Worm (Caenorhabditis elegans) whole organism, early embryonic: ENCODE results near the gene glr-4.

Experiments
- B0310.2 ChIP-seq: sonication (generic microtip); optimal IDR thresholded peaks from 2 replicates; lab custom pipeline; 2016; ENCODE audit warnings: mild to moderate bottlenecking, missing genetic modification characterization, missing compliant biosample characterization
- F13C5.2 ChIP-seq: sonication (generic microtip); optimal IDR thresholded peaks from 2 replicates; lab custom pipeline; 2017; ENCODE audit warnings: mild to moderate bottlenecking, missing genetic modification characterization, inconsistent platforms, missing compliant biosample characterization
- aly-1 ChIP-seq: sonication (generic microtip); optimal IDR thresholded peaks from 2 replicates; lab custom pipeline; 2016; ENCODE audit warnings: missing genetic modification characterization, missing compliant biosample characterization
- ama-1 ChIP-seq: fragments of 150-350 bp; optimal IDR thresholded peaks from 2 replicates; lab custom pipeline; 2014
- ceh-13 ChIP-seq: fragments of 200-800 bp; sonication (Bioruptor generic); optimal IDR thresholded peaks from 2 replicates; lab custom pipeline; 2018; ENCODE audit warnings: mild to moderate bottlenecking, missing genetic modification characterization, missing compliant biosample characterization
- ceh-36 ChIP-seq: sonication (generic microtip); optimal IDR thresholded peaks from 2 replicates; lab custom pipeline; 2016; ENCODE audit warnings: missing genetic modification characterization, inconsistent platforms, missing compliant biosample characterization
- ets-7 ChIP-seq: sonication (generic microtip); optimal IDR thresholded peaks from 2 replicates; lab custom pipeline; 2016; ENCODE audit warnings: missing genotype, missing genetic modification characterization, missing compliant biosample characterization
- flt-1 ChIP-seq: fragments of 200-800 bp; sonication (Bioruptor generic); IDR thresholded peaks from 2 replicates; pipeline ENCODE4 v1.3.6; 2022; ENCODE audit warnings: missing genetic modification characterization, missing compliant biosample characterization
- hmbx-1 ChIP-seq: sonication (generic microtip); optimal IDR thresholded peaks from 2 replicates; lab custom pipeline; 2016; ENCODE audit warnings: mild to moderate bottlenecking, missing genetic modification characterization, missing compliant biosample characterization
- hmg-4 ChIP-seq: fragments of 200-800 bp; sonication (Bioruptor generic); optimal IDR thresholded peaks from 2 replicates; lab custom pipeline; 2018; ENCODE audit warnings: mild to moderate bottlenecking, missing genetic modification characterization, missing compliant biosample characterization
- hnd-1 ChIP-seq: sonication (generic microtip); optimal IDR thresholded peaks from 2 replicates; lab custom pipeline; 2016; ENCODE audit warnings: missing genetic modification characterization, missing compliant biosample characterization
- pes-1 ChIP-seq: fragments of 200-800 bp; sonication (Bioruptor generic); IDR thresholded peaks from 2 replicates; pipeline ENCODE4 v1.3.6; 2022; ENCODE audit warnings: missing genetic modification reagents, missing genetic modification characterization, missing compliant biosample characterization
- scrt-1 ChIP-seq: fragments of 200-800 bp; sonication (Bioruptor generic); IDR thresholded peaks from 2 replicates; pipeline ENCODE4 v1.3.6; 2022; ENCODE audit warnings: missing genetic modification characterization, missing compliant biosample characterization
- sea-1 ChIP-seq: fragments of 200-800 bp; sonication (Bioruptor generic); conservative IDR thresholded peaks from 2 replicates; pipeline ENCODE4 v1.3.6; 2022; ENCODE audit warnings: missing genetic modification characterization, missing compliant biosample characterization
- tbx-11 ChIP-seq: fragments of 200-800 bp; sonication (Bioruptor generic); IDR thresholded peaks from 2 replicates; pipeline ENCODE4 v1.3.6; 2022; ENCODE audit warnings: missing genetic modification characterization, missing compliant biosample characterization
- tbx-37 ChIP-seq: fragments of 200-800 bp; sonication (Bioruptor generic); conservative IDR thresholded peaks from 2 replicates; pipeline ENCODE4 v1.3.6; 2022; ENCODE audit warnings: missing genetic modification reagents, missing genetic modification characterization, missing compliant biosample characterization
- tra-4 ChIP-seq: sonication (generic microtip); optimal IDR thresholded peaks from 2 replicates; lab custom pipeline; 2017; ENCODE audit warnings: missing genetic modification characterization, missing compliant biosample characterization

glr-4 gene

DNA sequence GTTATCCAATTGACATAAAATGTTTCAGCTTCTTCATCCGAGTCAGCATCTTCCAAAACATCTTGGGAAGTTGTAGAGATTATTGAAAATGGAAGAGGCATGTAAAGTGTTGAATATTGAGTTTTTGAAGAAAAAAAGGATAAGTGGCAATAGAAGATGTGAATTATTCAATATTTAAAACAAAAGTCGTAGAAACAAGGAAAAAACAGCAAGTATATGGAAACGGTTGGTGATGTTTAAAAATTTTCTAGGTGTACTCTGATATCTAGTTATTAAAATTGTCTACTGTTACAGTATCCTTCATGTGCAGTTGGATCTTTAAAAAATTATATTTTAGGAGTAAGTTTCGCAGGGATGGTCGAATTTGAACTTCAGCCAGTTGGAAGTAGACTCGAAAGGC, 22.2 kb downstream of the glr-4 start, which contains the start of gene C06A8.8:
Gene C06A8.8 (minus strand): TSS at position 101 of the 400 bp plus-strand sequence.
- TF ChIP-seq ama-1 (lab: Kevin White, UChicago) (no peak), scrt-1 (no peak), tbx-11 (GFP tag; lab: Robert Waterston, UW) (no peak), hmg-4 (GFP tag; lab: Kevin White, UChicago) (no peak), flt-1 (GFP tag; lab: Robert Waterston, UW) (no peak), pes-1 (GFP tag; lab: Robert Waterston, UW) (no peak), B0310.2 (tag; lab: Kevin White, UChicago) (no peak)

DNA sequence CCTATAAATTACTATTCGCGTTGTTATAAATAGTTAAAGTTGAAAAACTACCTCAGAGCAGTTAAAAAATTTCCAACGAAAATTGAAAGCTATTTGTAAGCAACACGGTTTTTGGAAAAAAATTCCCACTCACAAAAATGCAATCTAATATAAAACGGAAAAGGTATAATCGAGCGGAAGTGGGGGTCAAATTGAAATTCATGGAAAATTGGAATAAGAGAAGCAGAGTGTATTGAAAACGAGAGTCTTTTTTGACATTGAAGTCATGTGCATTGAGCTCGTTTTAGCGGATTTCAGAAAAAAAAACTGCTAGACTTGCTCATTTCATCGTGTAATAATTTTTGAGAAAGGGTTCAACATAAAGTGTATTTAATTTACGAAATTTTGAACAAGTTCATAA, 23.9 kb downstream of the glr-4 start:
- TF ChIP-seq ets-7 (no peak), sea-1 (GFP tag; lab: Robert Waterston, UW) (no peak), ceh-36 (no peak), tbx-37 (no peak), ceh-13 (GFP tag; lab: Kevin White, UChicago) (no peak), flt-1 (GFP tag; lab: Robert Waterston, UW) (no peak), tra-4 (tag; lab: Kevin White, UChicago) (no peak), tbx-11 (GFP tag; lab: Robert Waterston, UW) (no peak), hnd-1 (tag; lab: Kevin White, UChicago) (no peak)

DNA sequence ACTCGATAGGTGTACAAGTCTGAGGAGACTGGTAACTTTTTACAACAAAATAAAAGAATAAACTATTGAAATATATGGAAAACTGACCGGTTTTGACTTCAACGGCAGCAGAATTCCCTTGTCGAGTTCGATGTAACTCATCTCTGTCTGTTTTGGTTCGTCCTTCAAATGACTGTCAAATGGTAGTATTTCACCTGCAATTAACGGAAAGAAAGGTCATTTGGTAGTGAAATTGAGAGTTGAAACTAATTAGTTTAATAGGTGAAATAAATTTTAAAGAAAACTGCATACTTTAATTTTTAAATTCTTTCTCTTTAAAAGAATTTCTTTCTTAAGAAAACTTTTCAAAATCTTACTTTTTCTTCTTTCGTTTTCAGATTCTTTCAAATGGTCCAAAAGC, 24.9 kb downstream of the glr-4 start:
- no peak for TF ChIP-seq ceh-36
- TF ChIP-seq flt-1 (GFP tag; lab: Robert Waterston, UW): no peak
- TF ChIP-seq pes-1 (GFP tag; lab: Robert Waterston, UW): no peak
- TF ChIP-seq scrt-1: no peak
- no peak for TF ChIP-seq ets-7

DNA sequence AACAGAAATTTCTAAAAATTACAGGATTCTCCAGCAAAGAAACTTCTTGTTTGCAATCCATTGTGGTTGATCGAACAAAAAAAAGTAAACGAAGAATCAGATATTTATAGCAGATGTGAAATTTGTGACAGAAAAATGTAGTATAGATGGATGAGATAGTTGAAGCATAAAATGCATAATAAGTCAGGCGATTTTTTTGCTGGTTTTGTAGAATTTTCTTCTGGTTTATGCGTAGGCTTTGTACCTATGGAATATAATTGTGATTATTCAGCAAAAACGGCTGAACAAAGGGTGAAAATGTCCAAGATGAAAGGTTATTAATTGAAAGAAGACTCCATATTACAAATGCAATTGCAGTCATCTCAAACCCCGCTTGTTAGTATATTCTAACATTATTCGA, 28.7 kb downstream of the glr-4 start, which contains the start of gene srh-39:
Gene srh-39 (minus strand): TSS at position 101 of the 400 bp plus-strand sequence.
- TF ChIP-seq scrt-1: no peak
- no peak for TF ChIP-seq ama-1 (lab: Kevin White, UChicago)
- no peak for TF ChIP-seq ceh-36
- no peak for TF ChIP-seq aly-1 (tag; lab: Kevin White, UChicago)
- no peak for TF ChIP-seq tbx-37

DNA sequence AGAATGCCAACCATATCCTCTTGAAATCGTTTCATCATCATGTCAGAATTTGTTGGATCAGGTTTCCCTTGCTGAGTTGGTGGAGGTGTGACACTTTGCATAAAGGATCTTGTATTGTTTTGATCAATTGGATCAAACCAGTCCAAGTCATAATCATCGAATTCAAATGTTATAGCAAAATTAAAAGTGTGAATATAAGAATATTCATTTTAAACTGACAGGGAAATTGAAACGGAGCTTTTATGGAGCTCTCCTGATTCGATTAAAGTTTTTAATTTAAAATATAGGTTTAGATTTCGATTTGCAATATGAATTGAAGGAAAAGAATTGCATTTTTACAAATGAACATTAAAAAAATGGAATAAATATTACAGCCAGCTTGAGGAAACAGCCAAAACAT, 30.6 kb downstream of the glr-4 start, which contains the start of gene B0228.9:
Gene B0228.9 (minus strand): TSS at position 101 of the 400 bp plus-strand sequence.
- TF ChIP-seq ceh-36: no peak
- no peak for TF ChIP-seq hmg-4 (GFP tag; lab: Kevin White, UChicago)
- TF ChIP-seq pes-1 (GFP tag; lab: Robert Waterston, UW): no peak

DNA sequence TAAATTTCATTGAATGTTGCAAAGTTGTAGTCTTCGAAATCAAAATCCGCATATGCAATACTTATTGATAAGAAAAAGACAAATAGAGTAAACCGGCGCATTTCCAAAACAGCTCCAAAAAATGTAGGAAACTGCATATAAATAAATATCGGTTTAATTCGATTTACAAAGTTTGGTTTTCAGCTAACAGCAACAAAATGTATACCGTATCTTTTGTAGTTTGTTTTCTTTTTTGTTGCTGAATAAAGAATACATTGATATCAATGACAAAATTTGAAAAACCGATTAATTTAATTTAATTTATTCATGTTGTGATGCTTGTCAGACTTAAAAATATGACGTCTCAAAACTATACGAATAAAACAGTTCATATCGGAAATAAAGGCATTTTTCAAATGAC, 32.7 kb downstream of the glr-4 start, which contains the start of gene B0228.8:
Gene B0228.8 (minus strand): TSS at position 101 of the 400 bp plus-strand sequence.
- TF ChIP-seq tbx-37 (no peak), flt-1 (GFP tag; lab: Robert Waterston, UW) (no peak), tra-4 (tag; lab: Kevin White, UChicago) (no peak), tbx-11 (GFP tag; lab: Robert Waterston, UW) (no peak), ama-1 (lab: Kevin White, UChicago) (no peak), aly-1 (tag; lab: Kevin White, UChicago) (no peak), F13C5.2 (tag; lab: Kevin White, UChicago) (no peak), ets-7 (no peak), sea-1 (GFP tag; lab: Robert Waterston, UW) (no peak), hnd-1 (tag; lab: Kevin White, UChicago) (no peak), B0310.2 (tag; lab: Kevin White, UChicago) (no peak), ceh-36 (no peak), ceh-13 (GFP tag; lab: Kevin White, UChicago) (no peak), hmg-4 (GFP tag; lab: Kevin White, UChicago) (no peak), scrt-1 (no peak), hmbx-1 (tag; lab: Kevin White, UChicago) (no peak), pes-1 (GFP tag; lab: Robert Waterston, UW) (no peak)

DNA sequence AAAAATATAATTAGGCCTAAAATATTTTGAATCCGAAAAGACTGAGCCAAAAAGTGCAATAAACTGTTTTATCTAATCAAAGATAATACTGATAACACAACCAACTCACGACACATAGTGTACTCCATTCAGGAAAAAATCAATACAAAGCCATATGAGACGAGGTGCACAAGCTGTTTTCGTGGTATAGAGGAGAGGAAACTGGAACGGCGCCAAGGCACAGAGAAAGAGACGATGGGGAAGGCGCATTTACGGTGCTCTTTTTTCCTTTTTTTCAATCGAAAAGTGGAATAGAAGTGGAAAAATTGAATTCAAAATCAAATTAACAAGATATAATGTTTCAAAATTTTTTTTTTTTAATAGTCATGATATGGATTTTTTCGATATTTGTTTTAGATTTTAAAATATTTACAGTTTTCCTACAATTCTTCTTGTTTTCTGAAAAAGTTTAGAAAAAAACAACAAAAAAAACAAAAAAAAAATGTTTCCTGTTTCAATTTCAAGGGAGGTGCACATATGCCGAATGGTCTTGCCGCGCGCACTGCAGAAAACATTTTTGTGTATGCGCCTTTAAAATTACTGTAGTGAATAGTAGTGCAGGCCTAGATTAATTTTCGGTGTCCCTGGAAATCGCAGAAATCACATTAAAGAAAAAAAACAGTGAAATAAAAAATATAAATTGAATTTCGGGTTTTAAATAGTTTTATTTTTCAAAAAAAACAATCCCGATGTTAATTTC, 35.6 kb downstream of the glr-4 start, which contains the start of gene B0228.7:
Gene B0228.7 (minus strand): TSS at position 627 of the 739 bp plus-strand sequence.
- no peak for TF ChIP-seq tbx-11 (GFP tag; lab: Robert Waterston, UW)
- no peak for TF ChIP-seq hnd-1 (tag; lab: Kevin White, UChicago)
- no peak for TF ChIP-seq sea-1 (GFP tag; lab: Robert Waterston, UW)
- no peak for TF ChIP-seq hmg-4 (GFP tag; lab: Kevin White, UChicago)
- TF ChIP-seq tbx-37: no peak
- TF ChIP-seq flt-1 (GFP tag; lab: Robert Waterston, UW): no peak
- TF ChIP-seq B0310.2 (tag; lab: Kevin White, UChicago): no peak
- no peak for TF ChIP-seq aly-1 (tag; lab: Kevin White, UChicago)
- TF ChIP-seq ceh-13 (GFP tag; lab: Kevin White, UChicago): no peak
- no peak for TF ChIP-seq tra-4 (tag; lab: Kevin White, UChicago)
- TF ChIP-seq scrt-1: no peak
- no peak for TF ChIP-seq F13C5.2 (tag; lab: Kevin White, UChicago)
- TF ChIP-seq pes-1 (GFP tag; lab: Robert Waterston, UW): no peak

DNA sequence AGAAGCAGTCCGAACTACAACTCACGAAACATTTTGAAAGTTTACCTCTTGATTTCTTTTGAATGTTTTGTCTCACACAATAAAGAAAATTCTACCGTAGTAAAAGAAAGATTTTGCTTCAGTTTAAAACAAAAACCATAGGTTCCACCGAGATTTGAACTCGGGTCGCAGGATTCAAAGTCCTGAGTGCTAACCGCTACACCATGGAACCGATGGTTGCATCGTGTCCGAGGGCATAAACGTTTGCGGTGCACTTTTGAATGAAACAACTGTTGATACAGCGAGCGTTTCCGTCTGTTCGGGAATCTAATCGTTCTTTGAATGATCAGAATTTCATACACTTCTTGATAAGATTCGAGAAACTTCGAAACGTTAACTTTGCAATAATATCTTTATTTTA, 37.3 kb downstream of the glr-4 start:
- peak; percentile 78 for TF ChIP-seq sea-1 (GFP tag; lab: Robert Waterston, UW)
- no peak for TF ChIP-seq B0310.2 (tag; lab: Kevin White, UChicago)
- TF ChIP-seq F13C5.2 (tag; lab: Kevin White, UChicago): no peak
- TF ChIP-seq ama-1 (lab: Kevin White, UChicago): no peak
- TF ChIP-seq ceh-13 (GFP tag; lab: Kevin White, UChicago): peak; percentile 45
- TF ChIP-seq hmg-4 (GFP tag; lab: Kevin White, UChicago): no peak
- TF ChIP-seq hnd-1 (tag; lab: Kevin White, UChicago): peak; percentile 20
- no peak for TF ChIP-seq tra-4 (tag; lab: Kevin White, UChicago)
- no peak for TF ChIP-seq ceh-36
- no peak for TF ChIP-seq aly-1 (tag; lab: Kevin White, UChicago)
- peak; percentile 50; the same call in 1 of the 2 replicates for TF ChIP-seq tbx-37
- TF ChIP-seq flt-1 (GFP tag; lab: Robert Waterston, UW): peak; percentile 52
- TF ChIP-seq tbx-11 (GFP tag; lab: Robert Waterston, UW): peak; percentile 64
- TF ChIP-seq scrt-1: peak; percentile 69
- TF ChIP-seq hmbx-1 (tag; lab: Kevin White, UChicago): no peak
- TF ChIP-seq ets-7: no peak
